Worm (Caenorhabditis elegans): ENCODE results near the gene F55G7.3.
"Not testable (repeated sequence)": the region's sequence is repeated elsewhere in the genome, so short reads cannot be mapped to it uniquely, and the experiment has no call there.

F55G7.3 gene

DNA sequence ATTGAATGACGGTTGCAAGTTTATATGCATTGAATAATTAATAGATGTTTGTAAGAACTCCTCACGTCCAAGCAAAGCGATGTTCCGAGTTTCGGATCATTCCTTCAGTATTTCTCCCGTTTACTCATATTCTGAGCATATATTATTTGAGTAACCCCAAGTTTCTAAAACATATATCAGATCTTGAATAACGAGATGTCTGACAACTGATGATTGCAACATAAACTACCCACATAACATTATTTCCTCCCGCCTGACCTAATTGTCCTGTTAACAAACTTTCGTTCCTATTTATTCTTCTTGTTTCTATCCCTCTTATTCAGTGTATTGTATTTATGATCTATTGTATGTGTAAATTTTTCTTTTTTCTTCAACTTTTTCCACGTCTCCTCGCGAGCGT is 19.3 kb upstream of the F55G7.3 start, which contains the start of gene C49F5.13:
Gene C49F5.13 (plus strand): TSS at position 301 of the 400 bp plus-strand sequence.
- not testable (repeated sequence) for TF ChIP-seq unc-62 (GFP tag; optimal IDR thresholded peaks at IDR 0.05)

DNA sequence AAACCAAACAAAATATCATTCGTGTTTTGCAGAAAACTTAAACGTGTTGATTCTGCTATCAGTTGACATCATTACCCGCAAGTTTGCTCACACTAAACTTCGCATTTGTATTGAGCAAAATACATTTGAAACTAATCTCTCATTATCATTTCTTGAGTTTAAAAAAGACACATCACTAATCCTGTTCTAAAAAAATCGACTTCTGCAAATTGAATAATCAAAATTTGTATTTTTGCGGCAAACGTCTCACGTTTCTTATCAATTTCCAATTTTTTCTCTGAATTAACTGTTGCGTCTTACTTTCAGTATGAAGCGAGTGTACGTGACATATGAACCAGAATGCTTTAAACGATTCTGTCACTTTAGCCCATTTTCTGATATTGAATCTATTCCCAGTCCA is 18.0 kb upstream of the F55G7.3 start, which contains the start of gene C49F5.8:
Gene C49F5.8 (plus strand): TSS at position 301 of the 400 bp plus-strand sequence.
- no peak for TF ChIP-seq unc-62 (GFP tag; optimal IDR thresholded peaks at IDR 0.05)

DNA sequence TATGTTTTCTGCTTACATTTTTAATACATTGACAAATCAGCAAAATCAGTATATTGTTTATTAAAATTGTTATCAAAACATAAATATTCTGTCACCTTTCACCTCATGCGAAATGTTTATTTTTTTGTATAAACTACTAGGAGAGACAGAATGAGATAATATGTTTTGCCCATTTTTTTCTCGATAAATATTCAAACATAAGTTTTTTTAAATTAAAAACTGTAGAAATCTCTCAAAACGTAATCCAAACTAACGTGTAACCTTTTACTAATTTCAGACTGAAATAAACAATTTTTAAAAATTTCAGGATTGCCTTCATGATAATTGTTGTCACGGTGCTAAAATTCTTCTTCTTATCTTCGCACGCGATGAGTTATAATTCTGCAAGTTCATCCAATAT is 15.4 kb upstream of the F55G7.3 start, which contains the start of gene T08D10.5:
Gene T08D10.5 (plus strand): TSS at position 301 of the 400 bp plus-strand sequence.
- no peak for TF ChIP-seq unc-62 (GFP tag; optimal IDR thresholded peaks at IDR 0.05)

DNA sequence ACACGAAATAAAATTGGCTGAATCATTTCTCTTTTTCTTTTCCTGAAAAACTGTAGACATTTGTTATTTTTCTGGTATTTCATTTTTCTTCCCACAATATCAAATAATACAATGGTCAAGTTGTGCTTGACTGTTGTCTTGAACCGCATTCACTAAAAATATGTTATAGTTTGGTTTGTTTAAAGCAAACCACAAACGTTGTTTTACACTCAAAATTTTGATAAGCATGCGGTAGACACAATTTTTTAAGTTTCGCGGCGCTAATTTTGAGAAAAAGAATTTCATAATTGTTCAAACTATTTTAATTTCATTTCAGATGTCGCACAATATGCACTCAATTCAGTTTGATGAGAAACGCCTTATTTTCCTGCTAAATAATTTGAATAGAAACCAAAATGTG is 13.3 kb upstream of the F55G7.3 start, which contains the start of gene T08D10.3:
Gene T08D10.3 (plus strand): TSS at position 301 of the 400 bp plus-strand sequence.
- no peak for TF ChIP-seq unc-62 (GFP tag; optimal IDR thresholded peaks at IDR 0.05)

DNA sequence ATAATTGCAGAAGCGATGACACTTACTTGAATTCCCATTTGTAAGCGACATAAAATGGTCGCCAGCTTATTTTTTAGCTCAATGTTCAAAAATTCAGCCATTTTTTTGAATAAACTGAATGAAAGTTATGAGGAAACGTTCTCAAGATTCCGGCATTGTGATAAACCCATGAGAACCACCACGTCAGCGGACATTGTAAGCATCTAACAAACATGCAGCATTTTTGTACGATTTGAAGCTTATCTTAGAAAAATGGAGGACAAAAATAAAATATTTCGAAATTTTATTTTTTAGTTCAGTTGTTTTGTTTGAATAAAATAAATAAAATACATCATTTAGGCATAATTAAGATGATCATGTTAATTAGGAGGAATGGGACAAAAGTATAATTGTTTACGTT is 11.4 kb upstream of the F55G7.3 start, which contains the start of gene T08D10.4:
Gene T08D10.4 (minus strand): TSS at position 101 of the 400 bp plus-strand sequence.
- no peak for TF ChIP-seq unc-62 (GFP tag; optimal IDR thresholded peaks at IDR 0.05)

DNA sequence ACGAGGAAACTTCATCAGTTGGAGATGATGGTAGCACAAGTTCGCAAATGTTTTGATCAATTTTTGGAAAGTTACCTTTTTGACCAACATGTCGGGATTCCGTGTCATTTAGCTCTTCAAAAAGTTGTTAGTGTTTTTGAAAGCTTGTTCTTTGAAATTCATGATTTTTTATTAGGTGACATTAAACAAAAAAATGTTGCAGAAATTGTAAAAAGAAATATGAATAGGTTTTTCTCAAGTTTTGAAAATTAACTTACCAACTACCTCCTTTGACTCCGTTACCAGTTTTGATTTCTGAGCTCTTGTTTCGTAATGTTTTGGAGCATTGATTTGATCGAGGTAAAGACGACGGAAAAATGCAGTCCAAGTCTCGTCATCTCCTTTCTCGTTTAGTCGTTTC is 10.3 kb upstream of the F55G7.3 start:
- TF ChIP-seq unc-62 (GFP tag; optimal IDR thresholded peaks at IDR 0.05): no peak

DNA sequence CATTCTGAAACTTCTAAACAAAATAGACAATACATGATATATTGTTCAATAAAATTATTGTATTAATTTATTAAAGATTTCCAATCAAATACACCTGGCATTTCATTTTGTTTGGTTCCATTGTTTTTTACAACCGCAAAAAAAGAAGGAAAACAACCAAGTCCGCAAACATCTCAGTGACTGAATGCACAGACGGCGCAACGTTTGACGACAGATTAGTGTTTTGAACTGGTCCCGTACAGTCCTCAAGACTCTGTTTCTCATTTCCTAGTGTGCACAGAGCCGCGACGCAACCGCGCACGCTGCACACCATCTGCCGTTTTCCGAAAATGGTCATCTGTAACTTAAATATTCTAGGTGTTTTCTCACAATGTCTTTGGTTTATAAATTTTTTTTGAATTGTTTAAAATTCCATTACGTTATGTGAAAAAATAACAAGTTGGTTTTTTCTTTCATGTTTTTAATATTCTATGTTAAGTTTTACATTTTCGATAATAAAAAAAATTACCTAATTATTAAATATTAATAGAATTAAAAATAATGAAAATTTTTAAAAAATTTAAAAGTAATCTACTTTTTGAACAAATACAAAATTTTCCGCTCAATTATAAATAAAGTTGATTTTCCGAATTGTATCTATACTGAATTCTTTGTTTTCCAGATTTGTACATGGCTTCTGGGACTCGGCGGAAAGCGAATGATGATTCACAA is 6.5 kb upstream of the F55G7.3 start, which contains the start of gene lsd-1:
Gene lsd-1 (plus strand): TSS at position 661 of the 711 bp plus-strand sequence.
- TF ChIP-seq unc-62 (GFP tag; optimal IDR thresholded peaks at IDR 0.05): no peak

DNA sequence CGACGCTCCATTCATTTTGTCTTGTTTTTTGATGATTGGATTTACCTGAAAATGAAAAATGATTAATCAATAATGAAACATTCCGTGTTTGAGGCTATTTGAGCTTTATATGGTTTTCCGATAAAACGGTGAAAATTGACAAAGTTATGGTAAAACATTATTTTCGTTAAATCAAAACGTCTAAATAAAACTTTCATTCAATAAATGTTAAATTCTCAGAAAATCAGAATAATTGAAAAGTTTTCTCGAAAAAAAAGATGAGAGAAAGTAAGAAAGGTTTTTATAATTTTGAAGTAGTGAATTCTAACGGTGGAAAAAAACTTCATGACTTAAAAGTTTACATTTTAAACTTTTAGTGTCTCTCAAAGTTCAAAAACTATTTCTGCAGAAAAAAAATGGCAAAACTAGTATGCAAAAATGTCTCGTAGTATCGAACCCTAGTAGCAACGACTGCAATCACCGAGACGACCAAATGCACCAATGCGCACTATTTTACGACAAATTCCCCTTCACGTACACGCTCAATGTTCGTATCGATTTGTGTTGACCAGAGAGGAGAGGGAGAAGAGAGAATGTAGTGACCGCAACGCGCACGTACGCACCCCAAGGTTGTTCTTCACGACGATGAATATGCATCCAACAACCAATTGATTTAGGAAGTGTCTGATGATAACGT is 5.1 kb upstream of the F55G7.3 start, which contains the start of gene nfya-1:
Gene nfya-1 (minus strand): TSS at position 51 of the 676 bp plus-strand sequence.
- TF ChIP-seq unc-62 (GFP tag; optimal IDR thresholded peaks at IDR 0.05): no peak

DNA sequence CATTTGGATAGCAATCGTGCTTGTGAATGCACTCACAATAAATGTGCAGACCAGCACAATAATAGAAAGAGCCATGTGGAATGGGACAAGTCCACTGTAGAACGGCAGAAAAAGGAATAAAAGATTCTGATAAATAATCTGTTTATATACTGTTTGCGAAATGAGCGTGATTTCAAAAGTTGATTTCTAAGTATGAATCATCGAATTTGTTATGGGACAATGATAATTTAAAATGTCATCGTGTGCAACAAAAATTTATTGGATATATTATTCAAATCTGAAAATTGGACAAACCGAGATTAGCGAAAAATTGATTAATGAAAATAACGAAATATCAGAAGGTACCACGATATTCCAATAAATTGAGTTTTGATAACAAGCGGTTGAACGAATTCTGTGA is 3.0 kb downstream of the F55G7.3 start, which contains the start of gene F55G7.5:
Gene F55G7.5 (minus strand): TSS at position 101 of the 400 bp plus-strand sequence.
- TF ChIP-seq unc-62 (GFP tag; optimal IDR thresholded peaks at IDR 0.05): no peak

DNA sequence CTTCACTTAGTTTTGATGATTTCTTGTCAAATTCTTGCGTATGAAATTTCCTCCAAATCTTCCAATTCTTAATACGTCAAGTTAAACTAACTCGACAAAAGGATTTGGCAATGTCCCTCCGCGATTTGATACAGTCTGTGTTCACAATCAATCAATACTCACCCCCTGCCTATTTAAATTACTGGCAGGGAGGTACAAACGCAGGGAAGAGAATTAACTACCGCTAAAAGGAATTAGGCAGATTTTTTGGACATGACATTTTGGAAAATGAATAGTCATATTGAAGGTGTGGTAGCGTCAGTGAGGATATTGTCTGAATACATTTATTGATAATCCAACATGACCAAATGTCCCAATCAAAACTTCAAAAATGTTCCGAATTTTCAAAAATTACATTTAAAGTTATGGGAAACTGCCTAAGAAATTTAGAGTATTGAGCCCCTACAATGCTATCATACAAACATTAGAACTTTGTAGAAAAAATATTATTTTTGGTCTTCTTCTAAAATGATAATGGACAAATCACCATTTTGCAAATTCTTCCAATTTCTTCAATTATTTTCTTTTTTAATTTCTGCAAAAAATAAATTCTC is 4.4 kb downstream of the F55G7.3 start:
- TF ChIP-seq unc-62 (GFP tag; optimal IDR thresholded peaks at IDR 0.05): peak; percentile 32

DNA sequence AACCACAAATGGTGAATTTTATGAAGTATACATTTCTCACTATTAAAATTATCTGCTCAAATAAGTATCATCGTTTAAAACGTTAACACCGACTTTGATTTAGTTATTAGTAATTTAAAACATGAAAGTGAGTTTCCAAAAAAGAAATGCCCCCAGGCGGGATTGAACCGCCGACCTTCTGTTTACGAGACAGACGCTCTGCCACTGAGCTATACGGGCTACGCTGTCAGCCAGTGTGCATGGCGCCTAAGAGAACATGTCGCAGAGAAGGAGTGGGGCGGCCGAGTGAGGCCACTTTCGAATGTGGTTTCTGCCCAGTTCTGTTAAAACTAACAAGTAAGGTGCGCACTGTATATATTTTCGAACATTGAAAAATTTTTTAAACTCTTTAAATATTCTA is 6.9 kb downstream of the F55G7.3 start:
- TF ChIP-seq unc-62 (GFP tag; optimal IDR thresholded peaks at IDR 0.05): no peak

DNA sequence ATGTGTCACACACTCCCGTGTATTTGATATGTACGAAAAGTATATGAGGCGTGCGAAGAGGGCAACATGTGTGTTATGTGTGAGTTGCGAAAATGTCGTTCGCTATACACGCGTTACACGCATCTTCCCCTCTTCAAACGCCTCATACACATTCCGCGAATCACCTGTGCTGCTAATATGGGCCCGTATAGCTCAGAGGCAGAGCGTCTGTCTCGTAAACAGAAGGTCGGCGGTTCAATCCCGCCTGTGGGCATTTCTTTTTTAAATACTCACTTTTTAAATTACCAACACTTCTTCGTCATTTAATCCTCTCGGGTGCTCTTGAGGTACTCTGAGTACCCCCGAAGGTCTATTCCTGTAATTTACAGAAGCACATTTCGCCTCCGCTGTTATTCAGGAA is 8.3 kb downstream of the F55G7.3 start:
- no peak for TF ChIP-seq unc-62 (GFP tag; optimal IDR thresholded peaks at IDR 0.05)

DNA sequence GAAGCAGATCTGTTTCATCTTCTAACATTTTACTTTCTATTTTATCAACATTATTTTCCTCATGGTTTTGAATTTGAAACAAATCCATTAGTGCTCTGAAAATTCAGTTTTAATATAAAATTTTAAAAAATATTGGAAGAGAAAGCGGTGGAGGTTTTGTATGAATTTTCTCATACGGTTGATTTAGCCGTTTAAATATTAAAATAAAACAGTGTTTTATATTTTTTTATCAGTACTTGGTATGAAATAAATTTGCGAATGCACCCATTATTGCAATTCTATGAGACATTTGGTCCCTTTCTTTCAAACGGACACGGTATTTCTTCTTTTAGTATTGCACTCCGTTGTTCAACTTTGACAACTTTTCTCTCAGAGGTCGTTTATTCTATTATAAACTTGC is 10.3 kb downstream of the F55G7.3 start, which contains the start of gene dot-1.4:
Gene dot-1.4 (minus strand): TSS at position 101 of the 400 bp plus-strand sequence.
- TF ChIP-seq unc-62 (GFP tag; optimal IDR thresholded peaks at IDR 0.05): no peak

DNA sequence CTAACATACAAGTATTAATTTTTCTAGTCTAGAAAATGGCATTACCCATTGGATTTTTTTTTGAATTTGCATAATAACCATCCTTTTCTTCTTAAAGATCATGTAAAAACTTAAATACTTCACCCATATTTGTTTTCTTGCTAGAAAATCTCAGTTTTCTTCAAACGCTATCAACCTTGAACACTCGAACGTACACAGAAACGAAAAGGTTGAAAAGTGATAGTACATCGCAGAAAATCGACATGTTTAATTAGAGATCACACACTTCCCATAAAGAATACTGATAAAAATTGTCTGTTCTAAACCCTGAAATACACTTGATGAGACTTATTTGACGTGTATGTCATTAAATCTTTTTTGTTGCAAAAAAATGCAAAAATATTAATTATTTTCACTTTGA is 14.3 kb downstream of the F55G7.3 start, which contains the start of gene F55G7.4:
Gene F55G7.4 (plus strand): TSS at position 301 of the 400 bp plus-strand sequence.
- TF ChIP-seq unc-62 (GFP tag; optimal IDR thresholded peaks at IDR 0.05): no peak

DNA sequence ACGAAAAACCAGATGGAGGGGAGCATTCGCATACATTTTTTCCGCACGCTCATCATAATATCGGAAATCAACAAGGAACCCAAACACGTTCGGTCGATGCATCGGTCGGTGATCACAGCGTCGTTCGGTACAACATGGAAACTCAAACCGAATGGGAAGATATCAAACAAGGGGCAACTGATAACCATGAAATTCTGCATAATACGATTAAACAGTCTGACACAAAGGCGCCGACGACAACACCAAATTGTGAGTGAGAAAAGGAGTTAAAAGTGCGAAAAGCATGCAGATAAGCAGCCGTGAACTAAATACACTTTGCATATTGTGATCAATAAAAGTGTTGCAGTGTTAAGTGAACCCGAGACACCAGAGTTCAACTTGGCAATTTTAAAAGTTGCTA is 16.6 kb downstream of the F55G7.3 start:
- TF ChIP-seq unc-62 (GFP tag; optimal IDR thresholded peaks at IDR 0.05): no peak

DNA sequence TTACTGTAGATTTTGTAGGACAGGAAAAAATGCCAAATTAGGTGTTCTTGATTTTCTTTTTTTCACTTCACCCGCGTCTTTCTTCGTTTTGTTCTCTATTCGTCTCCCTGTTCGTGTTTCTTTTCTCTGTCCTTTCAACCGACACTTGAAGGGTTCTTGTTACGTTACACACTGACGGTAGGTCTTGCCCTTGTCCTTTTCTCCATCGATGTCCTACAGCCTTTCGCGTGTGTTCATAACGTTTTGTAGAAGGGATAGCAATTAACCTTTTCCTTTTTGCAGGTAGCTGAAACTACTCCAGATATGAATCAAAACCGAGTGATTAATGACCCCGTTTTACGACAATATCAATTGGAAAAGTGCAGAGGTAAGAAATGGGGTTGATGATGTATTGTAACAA is 17.7 kb downstream of the F55G7.3 start, which contains the start of gene F55G7.1:
Gene F55G7.1 (plus strand): TSS at position 276 of the 400 bp plus-strand sequence.
- no peak for TF ChIP-seq unc-62 (GFP tag; optimal IDR thresholded peaks at IDR 0.05)

All from whole organism, dauer.